Worm (Caenorhabditis elegans) whole organism, L3 larva: ENCODE results near the gene C29E4.14.
"Not testable (repeated sequence)": the region's sequence is repeated elsewhere in the genome, so short reads cannot be mapped to it uniquely, and the experiment has no call there.

Experiments
- ama-1 ChIP-seq: fragments of 150-350 bp; optimal IDR thresholded peaks from 2 replicates; lab custom pipeline; 2018
- ceh-9 ChIP-seq: sonication (generic microtip); optimal IDR thresholded peaks from 2 replicates; lab custom pipeline; 2018; ENCODE audit warnings: missing biosample characterization, missing genetic modification characterization
- daf-12 ChIP-seq: fragments of 150-350 bp; optimal IDR thresholded peaks from 2 replicates; lab custom pipeline; 2014; ENCODE audit warnings: missing biosample characterization, missing genetic modification reagents, missing genetic modification characterization
- fos-1 ChIP-seq: fragments of 150-350 bp; optimal IDR thresholded peaks from 2 replicates; lab custom pipeline; 2014; ENCODE audit warnings: missing biosample characterization, missing genetic modification characterization
- lin-15B ChIP-seq: fragments of 150-350 bp; optimal IDR thresholded peaks from 2 replicates; lab custom pipeline; 2014; ENCODE audit warnings: missing biosample characterization, missing genetic modification characterization
- mdl-1 ChIP-seq: fragments of 150-350 bp; optimal IDR thresholded peaks from 2 replicates; lab custom pipeline; 2014; ENCODE audit warnings: missing biosample characterization, missing genetic modification characterization
- nhr-237 ChIP-seq: fragments of 150-350 bp; optimal IDR thresholded peaks from 2 replicates; lab custom pipeline; 2014; ENCODE audit warnings: missing biosample characterization, missing genetic modification characterization
- nhr-28 ChIP-seq: fragments of 150-350 bp; optimal IDR thresholded peaks from 2 replicates; lab custom pipeline; 2014; ENCODE audit warnings: missing biosample characterization, missing genetic modification characterization
- nhr-76 ChIP-seq: fragments of 150-350 bp; sonication (generic microtip); optimal IDR thresholded peaks from 5 replicates; lab custom pipeline; 2014; ENCODE audit warnings: missing biosample characterization, missing genetic modification characterization
- skn-1 ChIP-seq: fragments of 150-350 bp; optimal IDR thresholded peaks from 2 replicates; lab custom pipeline; 2014; ENCODE audit warnings: missing biosample characterization, missing genetic modification characterization
- zag-1 ChIP-seq: fragments of 150-350 bp; optimal IDR thresholded peaks from 2 replicates; lab custom pipeline; 2014; ENCODE audit warnings: missing biosample characterization, missing genetic modification characterization
- ztf-11 ChIP-seq: fragments of 150-350 bp; optimal IDR thresholded peaks from 2 replicates; lab custom pipeline; 2014; ENCODE audit warnings: missing biosample characterization, missing genetic modification characterization
- ztf-4 ChIP-seq: fragments of 150-350 bp; optimal IDR thresholded peaks from 2 replicates; lab custom pipeline; 2014; ENCODE audit warnings: missing biosample characterization, missing genetic modification characterization

The C29E4.14 gene

DNA sequence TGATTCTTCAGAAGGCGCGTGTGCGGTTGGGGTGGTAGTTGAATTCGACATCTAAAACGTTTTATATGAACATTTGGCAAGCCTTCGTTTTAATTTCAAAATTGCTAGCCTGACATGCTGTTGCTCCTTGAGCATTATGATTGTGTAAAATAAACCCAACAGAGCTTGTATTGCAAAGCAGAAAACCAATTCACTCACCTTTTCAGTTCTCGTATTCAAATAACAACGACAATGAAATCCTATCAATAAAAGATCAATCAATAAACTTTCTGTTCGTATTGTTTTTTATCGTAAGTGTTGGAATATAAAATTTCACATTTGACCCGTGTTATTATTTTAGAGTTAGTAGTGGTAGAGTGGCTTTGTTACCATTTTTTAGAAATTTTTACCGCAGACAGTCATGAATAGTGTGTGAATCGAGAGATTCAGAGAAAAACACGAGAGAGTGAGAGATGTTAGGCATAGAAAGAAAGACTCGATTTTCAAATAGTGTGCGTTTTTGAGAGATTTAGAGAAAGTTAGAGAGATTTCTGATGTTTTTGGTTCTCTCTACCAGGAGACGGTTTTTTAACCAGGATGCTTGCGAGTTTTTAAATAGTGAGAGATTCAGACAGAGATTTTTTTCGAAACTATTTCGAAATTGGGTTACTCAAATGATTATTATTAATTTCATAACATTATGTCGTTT lies 39.1 kb downstream of the C29E4.14 start, which contains the start of gene F54H12.10:
F54H12.10 (minus strand) TSS at position 51 of the 688 bp plus-strand sequence.
- not testable (repeated sequence) for TF ChIP-seq nhr-237 (tag; lab: Kevin White, UChicago); ceh-9 (tag; lab: Kevin White, UChicago); nhr-28

DNA sequence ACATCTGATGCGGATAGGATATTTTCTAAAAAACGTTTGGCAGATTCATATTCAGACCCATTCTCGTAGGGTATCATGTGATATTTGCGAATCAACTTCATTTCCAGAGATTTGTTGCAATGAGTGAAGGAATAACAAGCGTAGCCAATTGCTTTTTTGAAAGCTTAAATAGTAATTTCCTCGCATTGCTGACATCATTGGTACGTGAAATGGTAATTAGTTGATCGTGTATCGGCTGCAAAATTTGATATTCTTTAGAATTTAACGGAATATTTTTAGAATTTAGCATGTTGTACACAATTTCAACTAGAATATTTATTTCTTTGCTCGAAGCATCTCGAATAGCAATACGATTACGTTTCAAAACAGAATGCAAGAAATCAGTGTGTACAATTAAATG lies 42.7 kb downstream of the C29E4.14 start, which contains the start of gene F54H12.4:
F54H12.4 (minus strand) TSS at position 101 of the 400 bp plus-strand sequence.
- not testable (repeated sequence) for TF ChIP-seq ztf-4 (tag; lab: Kevin White, UChicago); ama-1 (lab: Kevin White, UChicago); fos-1 (tag; lab: Kevin White, UChicago)
- TF ChIP-seq, all 47 proteins: peak for 0; not testable (repeated sequence) for 47

DNA sequence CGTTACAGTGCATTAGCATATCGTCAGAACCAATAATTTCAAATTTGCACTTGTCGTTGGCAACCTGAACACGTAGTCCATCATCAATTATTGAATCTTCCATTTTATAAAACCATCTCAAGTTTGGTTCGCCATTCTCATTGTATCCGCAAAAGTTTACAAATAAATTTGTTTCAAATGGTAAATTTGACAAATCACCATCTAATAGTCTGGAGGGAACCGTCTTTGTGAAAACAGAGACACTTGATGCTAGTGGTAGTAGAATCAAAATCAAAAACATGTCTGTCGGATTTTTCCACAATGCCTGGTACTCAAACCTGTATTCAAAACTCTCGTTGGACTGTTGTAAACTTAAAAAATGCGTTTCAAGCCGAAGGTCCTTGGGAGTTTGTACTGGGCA lies 44.4 kb downstream of the C29E4.14 start, which contains the start of gene F54H12.2:
F54H12.2 (plus strand) TSS at position 301 of the 400 bp plus-strand sequence.
- TF ChIP-seq ztf-11 (tag; lab: Kevin White, UChicago); ama-1 (lab: Kevin White, UChicago); mdl-1 (tag; lab: Kevin White, UChicago): not testable (repeated sequence)

DNA sequence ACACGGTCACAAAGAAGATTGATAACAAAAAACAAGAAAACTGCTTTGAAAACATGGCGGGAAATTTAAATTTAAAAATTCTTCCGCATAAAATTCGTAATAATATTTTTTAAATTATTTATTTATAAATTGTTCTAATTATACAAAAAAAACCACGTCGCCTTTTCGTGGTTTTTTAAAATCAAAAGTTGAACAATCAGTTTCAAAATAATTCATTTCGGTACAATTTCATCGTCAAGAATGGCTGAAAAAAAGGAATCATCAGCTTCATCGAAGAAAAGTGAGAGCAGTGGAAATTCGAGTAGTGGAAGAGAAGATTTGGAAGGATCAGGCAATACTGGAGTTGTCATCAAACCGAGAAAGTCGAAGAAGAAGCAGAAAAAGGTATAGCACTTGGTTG lies 49.2 kb downstream of the C29E4.14 start, which contains the start of the genes F54H12.8 and F54H12.7:
F54H12.8 (minus strand) TSS at position 101 of the 400 bp plus-strand sequence.
F54H12.7 (plus strand) TSS at position 229 of the 400 bp plus-strand sequence.
- no peak for TF ChIP-seq nhr-76 (tag; lab: Kevin White, UChicago)
- no peak for TF ChIP-seq ceh-9 (tag; lab: Kevin White, UChicago)
- TF ChIP-seq zag-1 = no peak
- no peak for TF ChIP-seq skn-1 (tag; lab: Kevin White, UChicago)
- TF ChIP-seq daf-12 (tag; lab: Kevin White, UChicago) = no peak
- no peak for TF ChIP-seq ama-1 (lab: Kevin White, UChicago)
- TF ChIP-seq lin-15B (tag; lab: Kevin White, UChicago) = no peak
